Worm (Caenorhabditis elegans) whole organism, late embryonic: Measurements from ENCODE around the gene mboa-6.

Experiments used
- C08G9.2 ChIP-seq: sonication (generic microtip); optimal IDR thresholded peaks from 2 replicates; lab custom pipeline; 2016; ENCODE audit warnings: mild to moderate bottlenecking, missing genetic modification characterization, moderate library complexity, missing compliant biosample characterization
- C38D4.7 ChIP-seq: fragments of 200-800 bp; sonication (Bioruptor generic); optimal IDR thresholded peaks from 2 replicates; lab custom pipeline; 2018; ENCODE audit warnings: mild to moderate bottlenecking, missing genetic modification characterization, moderate library complexity, missing compliant biosample characterization
- T23F11.4 ChIP-seq: fragments of 200-800 bp; sonication (Bioruptor generic); optimal IDR thresholded peaks from 2 replicates; lab custom pipeline; 2018; ENCODE audit warnings: mild to moderate bottlenecking, missing genetic modification characterization, missing compliant biosample characterization
- ceh-14 ChIP-seq: sonication (generic microtip); optimal IDR thresholded peaks from 2 replicates; lab custom pipeline; 2016; ENCODE audit warnings: missing genotype, missing genetic modification characterization, missing compliant biosample characterization
- ceh-19 ChIP-seq: fragments of 200-800 bp; sonication (Bioruptor generic); optimal IDR thresholded peaks from 2 replicates; lab custom pipeline; 2018; ENCODE audit warnings: mild to moderate bottlenecking, missing genetic modification characterization, missing compliant biosample characterization
- ceh-22 ChIP-seq: sonication (generic microtip); optimal IDR thresholded peaks from 2 replicates; lab custom pipeline; 2017; ENCODE audit warnings: missing biosample characterization, missing genetic modification characterization
- ceh-31 ChIP-seq: sonication (generic microtip); optimal IDR thresholded peaks from 2 replicates; lab custom pipeline; 2016; ENCODE audit warnings: missing genetic modification characterization, missing compliant biosample characterization
- ceh-45 ChIP-seq: fragments of 200-800 bp; sonication (Bioruptor generic); IDR thresholded peaks from 2 replicates; pipeline ENCODE4 v1.3.6; 2022; ENCODE audit warnings: missing genetic modification reagents, missing genetic modification characterization, missing compliant biosample characterization
- ceh-48 ChIP-seq: sonication (generic microtip); optimal IDR thresholded peaks from 2 replicates; lab custom pipeline; 2016; ENCODE audit warnings: missing genetic modification characterization, inconsistent platforms, missing compliant biosample characterization
- ceh-6 ChIP-seq: fragments of 200-800 bp; sonication (Bioruptor generic); optimal IDR thresholded peaks from 2 replicates; lab custom pipeline; 2018; ENCODE audit warnings: mild to moderate bottlenecking, missing genetic modification characterization, missing compliant biosample characterization
- che-1 ChIP-seq: sonication (generic microtip); optimal IDR thresholded peaks from 2 replicates; lab custom pipeline; 2016; ENCODE audit warnings: mild to moderate bottlenecking, missing genetic modification characterization, missing compliant biosample characterization
- dmd-4 ChIP-seq: sonication (generic microtip); optimal IDR thresholded peaks from 2 replicates; lab custom pipeline; 2016; ENCODE audit warnings: borderline replicate concordance, missing genetic modification characterization, missing compliant biosample characterization
- elt-2 ChIP-seq: sonication (generic microtip); optimal IDR thresholded peaks from 2 replicates; lab custom pipeline; 2016; ENCODE audit warnings: missing genetic modification reagents, missing genetic modification characterization, missing compliant biosample characterization
- elt-4 ChIP-seq: sonication (generic microtip); optimal IDR thresholded peaks from 2 replicates; lab custom pipeline; 2016; ENCODE audit warnings: missing genetic modification characterization, missing compliant biosample characterization
- ets-4 ChIP-seq: sonication (generic microtip); optimal IDR thresholded peaks from 2 replicates; lab custom pipeline; 2016; ENCODE audit warnings: missing genetic modification characterization, missing compliant biosample characterization
- eyg-1 ChIP-seq: sonication (generic microtip); optimal IDR thresholded peaks from 2 replicates; lab custom pipeline; 2016; ENCODE audit warnings: missing genotype, missing genetic modification characterization, missing compliant biosample characterization
- fax-1 ChIP-seq: sonication (generic microtip); optimal IDR thresholded peaks from 2 replicates; lab custom pipeline; 2016; ENCODE audit warnings: missing genotype, missing genetic modification characterization, missing compliant biosample characterization
- gmeb-2 ChIP-seq: sonication (generic microtip); optimal IDR thresholded peaks from 2 replicates; lab custom pipeline; 2016; ENCODE audit warnings: missing genetic modification characterization, inconsistent platforms, missing compliant biosample characterization
- hlh-15 ChIP-seq: sonication (generic microtip); optimal IDR thresholded peaks from 2 replicates; lab custom pipeline; 2016; ENCODE audit warnings: missing genetic modification characterization, missing compliant biosample characterization
- hlh-30 ChIP-seq: sonication (generic microtip); optimal IDR thresholded peaks from 2 replicates; lab custom pipeline; 2017; ENCODE audit warnings: antibody characterized with exemption, missing genetic modification characterization, missing compliant biosample characterization; ENCODE audit not compliant: insufficient read depth
- hlh-6 ChIP-seq: sonication (generic microtip); optimal IDR thresholded peaks from 2 replicates; lab custom pipeline; 2016; ENCODE audit warnings: missing genotype, missing genetic modification characterization, missing compliant biosample characterization
- hlh-8 ChIP-seq: sonication (generic microtip); optimal IDR thresholded peaks from 2 replicates; lab custom pipeline; 2016; ENCODE audit warnings: missing genotype, missing genetic modification characterization, missing compliant biosample characterization
- madf-2 ChIP-seq: sonication (generic microtip); optimal IDR thresholded peaks from 2 replicates; lab custom pipeline; 2017; ENCODE audit warnings: missing genetic modification characterization, missing compliant biosample characterization
- mec-3 ChIP-seq: sonication (generic microtip); optimal IDR thresholded peaks from 2 replicates; lab custom pipeline; 2016; ENCODE audit warnings: borderline replicate concordance, missing genetic modification characterization, missing compliant biosample characterization
- nfya-1 ChIP-seq: sonication (generic microtip); optimal IDR thresholded peaks from 2 replicates; lab custom pipeline; 2017; ENCODE audit warnings: missing genetic modification characterization, mild to moderate bottlenecking, missing compliant biosample characterization, antibody characterized with exemption, moderate library complexity
- nhr-11 ChIP-seq: fragments of 150-350 bp; optimal IDR thresholded peaks from 2 replicates; lab custom pipeline; 2014; ENCODE audit warnings: missing biosample characterization, missing genetic modification characterization
- nhr-232 ChIP-seq: sonication (generic microtip); optimal IDR thresholded peaks from 2 replicates; lab custom pipeline; 2016; ENCODE audit warnings: missing genetic modification characterization, missing compliant biosample characterization
- pag-3 ChIP-seq: sonication (generic microtip); optimal IDR thresholded peaks from 2 replicates; lab custom pipeline; 2016; ENCODE audit warnings: missing compliant biosample characterization, missing genetic modification characterization, borderline replicate concordance
- pax-1 ChIP-seq: fragments of 150-350 bp; optimal IDR thresholded peaks from 2 replicates; lab custom pipeline; 2014; ENCODE audit warnings: missing biosample characterization, missing genetic modification characterization
- pha-2 ChIP-seq: sonication (generic microtip); optimal IDR thresholded peaks from 2 replicates; lab custom pipeline; 2017; ENCODE audit warnings: mild to moderate bottlenecking, missing genetic modification characterization, missing compliant biosample characterization
- pha-4 ChIP-seq: fragments of 150-350 bp; optimal IDR thresholded peaks from 2 replicates; lab custom pipeline; 2018; ENCODE audit warnings: missing biosample characterization, missing genetic modification reagents, missing genetic modification characterization
- pros-1 ChIP-seq: fragments of 150-350 bp; optimal IDR thresholded peaks from 2 replicates; lab custom pipeline; 2014; ENCODE audit warnings: missing biosample characterization, missing genetic modification reagents, missing genetic modification characterization
- ref-2 ChIP-seq: sonication (generic microtip); optimal IDR thresholded peaks from 2 replicates; lab custom pipeline; 2016; ENCODE audit warnings: missing genetic modification characterization, missing compliant biosample characterization
- rnt-1 ChIP-seq: sonication (generic microtip); optimal IDR thresholded peaks from 2 replicates; lab custom pipeline; 2016; ENCODE audit warnings: missing genetic modification characterization, missing compliant biosample characterization
- sox-2 ChIP-seq: fragments of 200-800 bp; sonication (Bioruptor generic); IDR thresholded peaks from 2 replicates; pipeline ENCODE4 v1.3.6; 2022; ENCODE audit warnings: missing genetic modification reagents, missing genetic modification characterization, missing compliant biosample characterization
- sox-4 ChIP-seq: sonication (generic microtip); optimal IDR thresholded peaks from 2 replicates; lab custom pipeline; 2017; ENCODE audit warnings: mild to moderate bottlenecking, missing genetic modification characterization, inconsistent platforms, missing compliant biosample characterization
- syd-9 ChIP-seq: sonication (generic microtip); optimal IDR thresholded peaks from 2 replicates; lab custom pipeline; 2016; ENCODE audit warnings: mild to moderate bottlenecking, missing genetic modification characterization, moderate library complexity, missing compliant biosample characterization
- tbx-2 ChIP-seq: sonication (generic microtip); optimal IDR thresholded peaks from 2 replicates; lab custom pipeline; 2016; ENCODE audit warnings: missing genetic modification characterization, missing compliant biosample characterization
- tbx-7 ChIP-seq: sonication (generic microtip); optimal IDR thresholded peaks from 2 replicates; lab custom pipeline; 2016; ENCODE audit warnings: missing genotype, missing genetic modification characterization, missing compliant biosample characterization
- unc-42 ChIP-seq: sonication (generic microtip); optimal IDR thresholded peaks from 2 replicates; lab custom pipeline; 2016; ENCODE audit warnings: missing genotype, missing genetic modification characterization, missing compliant biosample characterization
- unc-86 ChIP-seq: sonication (generic microtip); optimal IDR thresholded peaks from 2 replicates; lab custom pipeline; 2016; ENCODE audit warnings: missing genetic modification characterization, missing compliant biosample characterization
- ztf-16 ChIP-seq: sonication (generic microtip); optimal IDR thresholded peaks from 2 replicates; lab custom pipeline; 2017; ENCODE audit warnings: missing genetic modification characterization, missing compliant biosample characterization

mboa-6 gene

DNA sequence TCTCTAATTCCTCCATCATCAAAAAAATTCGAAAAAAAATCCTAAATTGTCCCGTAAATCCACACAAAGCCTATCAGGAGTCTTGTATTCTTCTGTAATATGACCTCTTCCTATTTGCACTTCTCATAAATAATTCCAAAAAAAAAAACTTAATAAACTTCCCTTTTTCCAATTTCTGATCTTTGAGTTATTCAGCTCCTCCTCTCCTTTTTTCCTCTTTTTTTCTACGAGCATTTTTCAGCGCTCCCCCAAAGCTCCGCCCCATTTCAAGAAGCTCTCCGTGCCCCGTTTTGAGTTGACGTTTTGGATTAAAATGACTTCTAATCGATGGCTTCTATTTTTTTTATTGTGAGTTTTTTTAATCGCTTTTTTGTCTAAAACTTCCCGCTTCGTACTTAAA lies 35.8 kb upstream of the mboa-6 start, which contains the start of gene lgc-42:
TSS of gene lgc-42 (plus strand) at position 301 of the 400 bp plus-strand sequence.
- TF ChIP-seq C08G9.2 (tag; lab: Kevin White, UChicago) (no peak), hlh-15 (no peak), C38D4.7 (GFP tag; lab: Kevin White, UChicago) (no peak), ztf-16 (no peak), nfya-1 (no peak), unc-86 (tag; lab: Kevin White, UChicago) (no peak)

- TF ChIP-seq pha-2 (tag; lab: Kevin White, UChicago) (no peak), ets-4 (tag; lab: Kevin White, UChicago) (no peak), hlh-6 (tag; lab: Kevin White, UChicago) (no peak), unc-42 (tag; lab: Kevin White, UChicago) (no peak), elt-4 (tag; lab: Kevin White, UChicago) (no peak), tbx-2 (tag; lab: Kevin White, UChicago) (no peak), che-1 (tag; lab: Kevin White, UChicago) (no peak), hlh-8 (no peak), mec-3 (no peak), nfya-1 (no peak), ceh-6 (no peak), ceh-48 (tag; lab: Kevin White, UChicago) (no peak), unc-86 (tag; lab: Kevin White, UChicago) (no peak), C38D4.7 (GFP tag; lab: Kevin White, UChicago) (no peak)
Observed at ce11 chrIII:1989940-1990339, 28.2 kb upstream of the mboa-6 start.

- TF ChIP-seq ceh-19 (GFP tag; lab: Kevin White, UChicago) = no peak
- TF ChIP-seq rnt-1 (tag; lab: Kevin White, UChicago) = no peak
- no peak for TF ChIP-seq ceh-31
- TF ChIP-seq madf-2 = no peak
- no peak for TF ChIP-seq sox-2
- TF ChIP-seq syd-9 (tag; lab: Kevin White, UChicago) = no peak
- no peak for TF ChIP-seq eyg-1
- TF ChIP-seq C08G9.2 (tag; lab: Kevin White, UChicago) = no peak
- TF ChIP-seq pros-1 = no peak
- TF ChIP-seq ceh-22 (tag; lab: Kevin White, UChicago) = no peak
- TF ChIP-seq ceh-6 = no peak
- TF ChIP-seq unc-42 (tag; lab: Kevin White, UChicago) = no peak
- no peak for TF ChIP-seq ceh-45 (GFP tag; lab: Robert Waterston, UW)
- TF ChIP-seq fax-1 (tag; lab: Kevin White, UChicago) = no peak
- TF ChIP-seq C38D4.7 (GFP tag; lab: Kevin White, UChicago) = no peak
- no peak for TF ChIP-seq gmeb-2
- no peak for TF ChIP-seq che-1 (tag; lab: Kevin White, UChicago)
- TF ChIP-seq pha-4 (tag; lab: Kevin White, UChicago) = no peak
Observed at ce11 chrIII:1987693-1988092, 25.9 kb upstream of the mboa-6 start, which contains the start of gene Y39A3B.8. Y39A3B.8 (plus strand) TSS chrIII:1987993.

DNA sequence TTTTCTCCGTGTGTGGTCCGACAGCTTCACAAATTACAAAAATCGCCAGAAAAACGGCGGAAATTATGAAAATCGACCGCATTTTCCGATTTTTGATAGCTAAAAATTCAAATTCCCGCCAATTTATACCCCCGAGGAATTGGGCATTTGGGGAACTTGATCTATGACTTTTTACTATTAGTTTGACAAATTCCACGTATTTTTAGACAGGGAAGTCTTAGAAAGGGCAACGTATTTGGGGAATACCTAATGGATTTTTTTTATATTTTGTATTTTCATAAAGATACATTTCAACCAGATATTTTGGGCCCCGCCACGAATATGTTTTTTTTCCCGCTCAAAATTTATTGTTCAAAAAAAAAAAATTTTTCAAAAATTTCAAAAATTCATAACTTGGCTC lies 23.1 kb upstream of the mboa-6 start, which contains the start of gene Y39A3B.7:
TSS of gene Y39A3B.7 (minus strand) at position 101 of the 400 bp plus-strand sequence.
- TF ChIP-seq hlh-6 (tag; lab: Kevin White, UChicago) = no peak
- no peak for TF ChIP-seq T23F11.4 (GFP tag; lab: Kevin White, UChicago)
- TF ChIP-seq sox-4 (tag; lab: Kevin White, UChicago) = no peak
- no peak for TF ChIP-seq elt-2 (tag; lab: Kevin White, UChicago)
- TF ChIP-seq ref-2 (tag; lab: Kevin White, UChicago) = no peak
- TF ChIP-seq C38D4.7 (GFP tag; lab: Kevin White, UChicago) = no peak
- TF ChIP-seq ceh-14 = no peak
- TF ChIP-seq nhr-232 (tag; lab: Kevin White, UChicago) = no peak
- TF ChIP-seq hlh-8 = no peak
- no peak for TF ChIP-seq pax-1 (tag; lab: Kevin White, UChicago)
- TF ChIP-seq tbx-7 (tag; lab: Kevin White, UChicago) = no peak
- no peak for TF ChIP-seq ceh-45 (GFP tag; lab: Robert Waterston, UW)
- no peak for TF ChIP-seq pag-3 (tag; lab: Kevin White, UChicago)
- no peak for TF ChIP-seq dmd-4
- no peak for TF ChIP-seq hlh-30
- no peak for TF ChIP-seq syd-9 (tag; lab: Kevin White, UChicago)
- TF ChIP-seq nhr-11 (tag; lab: Kevin White, UChicago) = no peak
- TF ChIP-seq mec-3 = no peak
